Fruit fly (Drosophila melanogaster) whole organism, adult: Measurements from ENCODE around the gene Sptr.

Experiments used
- CG11617 ChIP-seq: fragments of 200-800 bp; sonication (Bioruptor generic); optimal IDR thresholded peaks from 2 replicates; lab custom pipeline; 2017; ENCODE audit warnings: mild to moderate bottlenecking, missing biosample characterization, missing genetic modification reagents, missing genetic modification characterization
- CG12768 ChIP-seq: fragments of 200-800 bp; sonication (Bioruptor generic); optimal IDR thresholded peaks from 2 replicates; lab custom pipeline; 2017; ENCODE audit warnings: missing biosample characterization, missing genetic modification characterization, mild to moderate bottlenecking, moderate library complexity, missing genetic modification reagents
- CG14711 ChIP-seq: fragments of 200-800 bp; sonication (Bioruptor generic); optimal IDR thresholded peaks from 2 replicates; lab custom pipeline; 2018; ENCODE audit warnings: missing biosample characterization, mild to moderate bottlenecking, missing genetic modification characterization, moderate library complexity
- CG1620 ChIP-seq: fragments of 200-800 bp; sonication (Bioruptor generic); optimal IDR thresholded peaks from 2 replicates; lab custom pipeline; 2016; ENCODE audit warnings: missing biosample characterization, missing genetic modification characterization
- CG33017 ChIP-seq: fragments of 200-800 bp; sonication (Bioruptor generic); optimal IDR thresholded peaks from 2 replicates; lab custom pipeline; 2018; ENCODE audit warnings: missing biosample characterization, mild to moderate bottlenecking, missing genetic modification characterization, moderate library complexity
- CG5204 ChIP-seq: fragments of 200-800 bp; sonication (Bioruptor generic); optimal IDR thresholded peaks from 2 replicates; lab custom pipeline; 2016; ENCODE audit warnings: missing biosample characterization, missing genetic modification characterization
- CG7045 ChIP-seq: fragments of 200-800 bp; sonication (Bioruptor generic); optimal IDR thresholded peaks from 2 replicates; lab custom pipeline; 2017; ENCODE audit warnings: missing biosample characterization, mild to moderate bottlenecking, missing genetic modification characterization
- CG7101 ChIP-seq: fragments of 200-800 bp; sonication (Bioruptor generic); optimal IDR thresholded peaks from 2 replicates; lab custom pipeline; 2018; ENCODE audit warnings: missing biosample characterization, mild to moderate bottlenecking, missing genetic modification characterization, moderate library complexity
- Clk ChIP-seq: fragments of 200-800 bp; sonication (Bioruptor generic); optimal IDR thresholded peaks from 2 replicates; lab custom pipeline; 2017; ENCODE audit warnings: missing biosample characterization, missing genetic modification characterization
- Crg-1 ChIP-seq: fragments of 200-800 bp; sonication (Bioruptor generic); optimal IDR thresholded peaks from 2 replicates; lab custom pipeline; 2016; ENCODE audit warnings: missing biosample characterization, missing genetic modification characterization
- Hr96 ChIP-seq: fragments of 200-800 bp; sonication (Bioruptor generic); optimal IDR thresholded peaks from 2 replicates; lab custom pipeline; 2016; ENCODE audit warnings: missing biosample characterization, missing genetic modification characterization
- Mnt ChIP-seq: fragments of 200-800 bp; sonication (Bioruptor generic); optimal IDR thresholded peaks from 2 replicates; lab custom pipeline; 2016; ENCODE audit warnings: missing biosample characterization, mild to moderate bottlenecking, missing genetic modification characterization
- bab1 ChIP-seq: fragments of 200-800 bp; sonication (Bioruptor generic); optimal IDR thresholded peaks from 3 replicates; lab custom pipeline; 2019; ENCODE audit warnings: missing biosample characterization, mild to moderate bottlenecking, missing genetic modification characterization, moderate library complexity
- cic ChIP-seq: fragments of 200-800 bp; sonication (Bioruptor generic); optimal IDR thresholded peaks from 2 replicates; lab custom pipeline; 2017; ENCODE audit warnings: missing biosample characterization, mild to moderate bottlenecking, missing genetic modification characterization, moderate library complexity
- cnc ChIP-seq, 2 experiments: fragments of >200 bp; optimal IDR thresholded peaks; 2 replicates each; lab custom pipeline; 2017
- kay ChIP-seq: fragments of 200-800 bp; sonication (Bioruptor generic); peaks from one replicate; lab custom pipeline; 2016; ENCODE audit warnings: missing biosample characterization, missing genetic modification characterization, borderline replicate concordance
- ovo ChIP-seq: fragments of 200-800 bp; sonication (Bioruptor generic); optimal IDR thresholded peaks from 2 replicates; lab custom pipeline; 2016; ENCODE audit warnings: missing biosample characterization, missing genetic modification characterization
- pad ChIP-seq: fragments of 200-800 bp; sonication (Bioruptor generic); optimal IDR thresholded peaks from 3 replicates; lab custom pipeline; 2017; ENCODE audit warnings: missing biosample characterization, missing genetic modification characterization, mild to moderate bottlenecking, moderate library complexity, missing genetic modification reagents
- tj ChIP-seq: fragments of 200-800 bp; sonication (Bioruptor generic); optimal IDR thresholded peaks from 3 replicates; lab custom pipeline; 2017; ENCODE audit warnings: missing biosample characterization, mild to moderate bottlenecking, missing genetic modification characterization, moderate library complexity
- toe ChIP-seq: fragments of 200-800 bp; sonication (Bioruptor generic); optimal IDR thresholded peaks from 2 replicates; lab custom pipeline; 2016; ENCODE audit warnings: missing biosample characterization, missing genetic modification characterization

Gene Sptr

dm6 chrX:8420772-8421448, 43.3 kb downstream of the Sptr start:
- TF ChIP-seq Mnt (GFP tag; lab: Kevin White, UChicago) (peak; percentile 79), CG5204 (no peak), bab1 (GFP tag; lab: Kevin White, UChicago) (peak; percentile 88), tj (GFP tag; lab: Kevin White, UChicago) (peak; percentile 75), toe (GFP tag; lab: Kevin White, UChicago) (no peak), cnc (optimal IDR thresholded peaks at IDR 0.05; lab: Kevin White, UChicago) (no peak), Hr96 (GFP tag; lab: Kevin White, UChicago) (no peak), CG11617 (GFP tag; lab: Kevin White, UChicago) (peak; percentile 50), CG33017 (peak; percentile 14), Crg-1 (GFP tag; lab: Kevin White, UChicago) (no peak), CG7101 (tag; lab: Kevin White, UChicago) (peak; percentile 59), Clk (GFP tag; lab: Kevin White, UChicago) (no peak), CG12768 (peak; percentile 64), CG7045 (GFP tag; lab: Kevin White, UChicago) (no peak), kay (peak; percentile 88), CG14711 (tag; lab: Kevin White, UChicago) (no peak), pad (GFP tag; lab: Kevin White, UChicago) (peak; percentile 85), ovo (GFP tag; lab: Kevin White, UChicago) (no peak), CG1620 (GFP tag; lab: Kevin White, UChicago) (no peak), cic (GFP tag; lab: Kevin White, UChicago) (peak; percentile 24)

DNA sequence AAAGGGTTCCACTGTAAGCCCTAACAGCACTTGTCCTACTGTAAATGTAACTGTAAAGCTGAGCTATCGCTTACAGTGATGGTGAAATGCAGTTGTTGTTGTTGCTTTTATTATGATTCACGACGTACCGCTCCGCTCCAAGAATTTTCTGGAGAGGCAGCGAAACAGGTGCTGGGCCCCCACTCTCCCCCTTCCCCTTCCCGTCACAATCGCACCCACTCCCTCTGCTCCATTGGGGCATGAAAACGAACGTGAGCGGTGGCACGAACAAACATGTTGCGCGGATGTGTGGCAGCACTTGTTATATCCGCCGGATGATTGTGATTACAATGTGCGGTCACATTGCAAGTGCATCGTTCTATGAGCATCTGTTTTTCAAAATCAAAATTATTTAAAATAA, 44.7 kb downstream of the Sptr start:
- TF ChIP-seq ovo (GFP tag; lab: Kevin White, UChicago) (peak; percentile 13), Mnt (GFP tag; lab: Kevin White, UChicago) (no peak)

dm6 chrX:8416956-8417355, 47.3 kb downstream of the Sptr start:
- no peak for TF ChIP-seq CG14711 (tag; lab: Kevin White, UChicago)
- TF ChIP-seq CG1620 (GFP tag; lab: Kevin White, UChicago) = peak; percentile 2

- TF ChIP-seq kay (no peak), cnc (optimal IDR thresholded peaks at IDR 0.05; lab: Kevin White, UChicago) (no peak), pad (GFP tag; lab: Kevin White, UChicago) (peak; percentile 68), ovo (GFP tag; lab: Kevin White, UChicago) (peak; percentile 20)
Observed at dm6 chrX:8416209-8416608, 48.0 kb downstream of the Sptr start.

DNA sequence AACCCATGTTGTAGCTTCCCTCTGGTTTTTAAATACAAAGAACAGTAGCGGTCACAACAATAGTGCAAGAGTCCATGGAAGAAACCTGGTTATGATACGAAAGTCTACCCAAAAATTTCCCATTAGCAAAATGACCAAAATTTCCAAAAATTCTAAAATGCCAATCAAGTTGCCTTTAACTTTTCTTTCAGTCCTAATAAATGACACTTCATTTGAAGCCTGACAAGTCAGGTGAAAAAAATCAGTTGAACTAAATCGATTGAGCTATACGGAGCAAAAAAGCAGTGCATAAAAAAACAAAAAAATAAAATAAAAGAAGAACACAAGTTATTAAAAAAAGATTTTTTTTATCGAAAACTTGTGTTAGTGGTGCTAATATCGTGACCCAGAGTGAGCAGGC, 48.6 kb downstream of the Sptr start:
- TF ChIP-seq CG1620 (GFP tag; lab: Kevin White, UChicago) (no peak), CG14711 (tag; lab: Kevin White, UChicago) (no peak), cnc (optimal IDR thresholded peaks at IDR 0.05; lab: Kevin White, UChicago) (no peak), CG5204 (no peak), Crg-1 (GFP tag; lab: Kevin White, UChicago) (no peak), bab1 (GFP tag; lab: Kevin White, UChicago) (no peak), tj (GFP tag; lab: Kevin White, UChicago) (no peak), CG12768 (no peak), toe (GFP tag; lab: Kevin White, UChicago) (no peak), CG7045 (GFP tag; lab: Kevin White, UChicago) (no peak), Hr96 (GFP tag; lab: Kevin White, UChicago) (no peak), ovo (GFP tag; lab: Kevin White, UChicago) (no peak), pad (GFP tag; lab: Kevin White, UChicago) (no peak), CG7101 (tag; lab: Kevin White, UChicago) (no peak), Clk (GFP tag; lab: Kevin White, UChicago) (no peak), cic (GFP tag; lab: Kevin White, UChicago) (no peak), CG11617 (GFP tag; lab: Kevin White, UChicago) (no peak), kay (no peak), CG33017 (no peak)

- TF ChIP-seq bab1 (GFP tag; lab: Kevin White, UChicago) (peak; percentile 45), Mnt (GFP tag; lab: Kevin White, UChicago) (no peak)
Observed at dm6 chrX:8414351-8414750, 49.9 kb downstream of the Sptr start.

DNA sequence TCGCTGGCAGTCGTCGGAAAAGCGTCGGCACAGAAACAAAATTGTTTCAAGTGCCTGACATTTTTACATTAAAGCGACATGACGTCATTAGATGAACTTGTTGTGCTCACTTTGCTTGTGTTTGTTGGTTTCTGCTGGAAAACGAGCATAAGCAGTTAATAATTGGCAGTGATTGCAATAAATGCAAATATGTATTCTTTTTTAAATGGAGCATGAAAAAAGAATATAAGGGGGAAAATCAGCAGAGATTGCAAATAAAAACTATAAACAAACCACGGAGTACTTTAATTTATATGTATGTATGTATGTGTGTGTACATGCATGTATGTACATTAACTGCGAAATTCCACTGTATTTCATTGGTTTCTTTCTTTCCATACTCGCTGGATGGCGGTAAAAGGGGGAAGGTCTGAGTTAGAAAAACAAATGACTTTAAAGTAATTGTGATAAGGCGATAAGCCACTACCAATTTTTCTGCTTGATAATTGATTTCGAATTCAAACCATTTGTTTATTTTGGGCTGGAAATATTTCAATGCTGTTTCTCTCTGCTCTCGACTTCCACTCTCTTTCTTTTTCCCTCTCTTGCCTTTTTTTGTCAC, 50.6 kb downstream of the Sptr start:
- no peak for TF ChIP-seq Hr96 (GFP tag; lab: Kevin White, UChicago)
- TF ChIP-seq CG33017 = no peak
- TF ChIP-seq pad (GFP tag; lab: Kevin White, UChicago) = no peak
- TF ChIP-seq kay = peak; percentile 34
- no peak for TF ChIP-seq cic (GFP tag; lab: Kevin White, UChicago)
- peak; percentile 93 for TF ChIP-seq tj (GFP tag; lab: Kevin White, UChicago)
- no peak for TF ChIP-seq cnc (optimal IDR thresholded peaks at IDR 0.05; lab: Kevin White, UChicago)
- no peak for TF ChIP-seq Crg-1 (GFP tag; lab: Kevin White, UChicago)
- TF ChIP-seq CG7101 (tag; lab: Kevin White, UChicago) = no peak
- TF ChIP-seq bab1 (GFP tag; lab: Kevin White, UChicago) = peak; percentile 13
- no peak for TF ChIP-seq CG11617 (GFP tag; lab: Kevin White, UChicago)
- no peak for TF ChIP-seq toe (GFP tag; lab: Kevin White, UChicago)
- TF ChIP-seq ovo (GFP tag; lab: Kevin White, UChicago) = no peak
